Fruit fly (Drosophila melanogaster) whole organism, embryonic: Measurements from ENCODE around the gene Osi18.

ENCODE experiments used
- Atf3 ChIP-seq: fragments of 200-800 bp; sonication (Bioruptor generic); optimal IDR thresholded peaks from 3 replicates; lab custom pipeline; 2016; ENCODE audit warnings: missing biosample characterization, missing genetic modification characterization
- Awh ChIP-seq: fragments of 200-800 bp; sonication (Bioruptor generic); IDR thresholded peaks from 2 replicates; pipeline ENCODE4, ENCODE4 v1.3.6; 2022; ENCODE audit warnings: missing biosample characterization, missing genetic modification characterization
- C15 ChIP-seq: fragments of 200-800 bp; sonication (Bioruptor generic); IDR thresholded peaks from 3 replicates; pipeline ENCODE4 v1.3.6; 2022; ENCODE audit warnings: missing biosample characterization, missing genetic modification characterization
- CG10431 ChIP-seq: fragments of 200-800 bp; sonication (Bioruptor generic); optimal IDR thresholded peaks from 3 replicates; lab custom pipeline; 2018; ENCODE audit warnings: missing biosample characterization, mild to moderate bottlenecking, missing genetic modification characterization
- CG10959 ChIP-seq: fragments of 200-800 bp; sonication (Bioruptor generic); IDR thresholded peaks from 2 replicates; pipeline ENCODE4 v1.3.6; 2022; ENCODE audit warnings: missing biosample characterization, missing genetic modification characterization
- CG11085 ChIP-seq: fragments of 200-800 bp; sonication (Bioruptor generic); IDR thresholded peaks from 2 replicates; pipeline ENCODE4 v1.3.6; 2022; ENCODE audit warnings: missing biosample characterization, missing genetic modification characterization
- CG11696 ChIP-seq: fragments of 200-800 bp; sonication (Bioruptor generic); IDR thresholded peaks from 2 replicates; pipeline ENCODE4 v1.3.6; 2022; ENCODE audit warnings: missing biosample characterization, missing genetic modification characterization
- CG13123 ChIP-seq: fragments of 200-800 bp; sonication (Bioruptor generic); optimal IDR thresholded peaks from 2 replicates; lab custom pipeline; 2016; ENCODE audit warnings: missing biosample characterization, missing genetic modification characterization
- CG13296 ChIP-seq: fragments of 200-800 bp; sonication (Bioruptor generic); optimal IDR thresholded peaks from 3 replicates; lab custom pipeline; 2018; ENCODE audit warnings: missing biosample characterization, mild to moderate bottlenecking, missing genetic modification characterization
- CG14710 ChIP-seq: fragments of 200-800 bp; sonication (Bioruptor generic); optimal IDR thresholded peaks from 3 replicates; lab custom pipeline; 2019; ENCODE audit warnings: missing biosample characterization, mild to moderate bottlenecking, missing genetic modification characterization, moderate library complexity
- CG14860 ChIP-seq: fragments of 200-800 bp; sonication (Bioruptor generic); IDR thresholded peaks from 3 replicates; pipeline ENCODE4 v1.3.6; 2022; ENCODE audit warnings: missing biosample characterization, missing genetic modification characterization; ENCODE audit not compliant: partially characterized antibody
- CG1603 ChIP-seq: fragments of 200-800 bp; sonication (Bioruptor generic); optimal IDR thresholded peaks from 2 replicates; lab custom pipeline; 2019; ENCODE audit warnings: missing biosample characterization, mild to moderate bottlenecking, missing genetic modification characterization, moderate library complexity
- CG17359 ChIP-seq: fragments of 200-800 bp; sonication (Bioruptor generic); optimal IDR thresholded peaks from 3 replicates; lab custom pipeline; 2018; ENCODE audit warnings: missing biosample characterization, mild to moderate bottlenecking, missing genetic modification characterization, moderate library complexity
- CG17361 ChIP-seq: fragments of 200-800 bp; sonication (Bioruptor generic); IDR thresholded peaks from 3 replicates; pipeline ENCODE4 v1.3.6; 2022; ENCODE audit warnings: missing biosample characterization, missing genetic modification characterization
- CG18262 ChIP-seq: fragments of 200-800 bp; optimal IDR thresholded peaks from 3 replicates; lab custom pipeline; 2019; ENCODE audit warnings: missing biosample characterization, mild to moderate bottlenecking, missing genetic modification characterization, moderate library complexity
- CG33213 ChIP-seq: fragments of 200-800 bp; sonication (Bioruptor generic); optimal IDR thresholded peaks from 3 replicates; lab custom pipeline; 2016; ENCODE audit warnings: missing biosample characterization, missing genetic modification characterization
- CG34422 ChIP-seq: fragments of 200-800 bp; sonication (Bioruptor generic); IDR thresholded peaks from 3 replicates; pipeline ENCODE4 v1.3.6; 2022; ENCODE audit warnings: missing biosample characterization, missing genetic modification characterization
- CG3995 ChIP-seq: fragments of 200-800 bp; sonication (Bioruptor generic); optimal IDR thresholded peaks from 3 replicates; lab custom pipeline; 2016; ENCODE audit warnings: missing biosample characterization, missing genetic modification characterization
- CG4282 ChIP-seq: fragments of 200-800 bp; sonication (Bioruptor generic); optimal IDR thresholded peaks from 2 replicates; lab custom pipeline; 2016; ENCODE audit warnings: missing biosample characterization, missing genetic modification characterization
- CG6272 ChIP-seq: fragments of 200-800 bp; sonication (Bioruptor generic); IDR thresholded peaks from 2 replicates; pipeline ENCODE4 v1.3.6; 2022; ENCODE audit warnings: missing biosample characterization, missing genetic modification characterization
- CG7928 ChIP-seq: fragments of 200-800 bp; sonication (Bioruptor generic); optimal IDR thresholded peaks from 2 replicates; lab custom pipeline; 2017; ENCODE audit warnings: missing biosample characterization, mild to moderate bottlenecking, missing genetic modification characterization
- CG8924 ChIP-seq: fragments of 200-800 bp; optimal IDR thresholded peaks from 3 replicates; lab custom pipeline; 2019; ENCODE audit warnings: missing biosample characterization, mild to moderate bottlenecking, missing genetic modification characterization, moderate library complexity
- CG9932 ChIP-seq: fragments of 200-800 bp; sonication (Bioruptor generic); IDR thresholded peaks from 2 replicates; pipeline ENCODE4 v1.3.6; 2022; ENCODE audit warnings: missing biosample characterization, missing genetic modification characterization
- Dbx ChIP-seq: fragments of 200-800 bp; sonication (Bioruptor generic); IDR thresholded peaks from 3 replicates; pipeline ENCODE4 v1.3.6; 2022; ENCODE audit warnings: missing biosample characterization, missing genetic modification characterization
- Doc3 ChIP-seq: fragments of 200-800 bp; sonication (Bioruptor generic); IDR thresholded peaks from 3 replicates; pipeline ENCODE4 v1.3.6; 2022; ENCODE audit warnings: missing biosample characterization, missing genetic modification characterization; ENCODE audit not compliant: partially characterized antibody
- Drgx ChIP-seq: fragments of 200-800 bp; sonication (Bioruptor generic); IDR thresholded peaks from 2 replicates; pipeline ENCODE4 v1.3.6; 2022; ENCODE audit warnings: missing biosample characterization, missing genetic modification characterization
- E2f2 ChIP-seq: fragments of 200-800 bp; sonication (Bioruptor generic); IDR thresholded peaks from 2 replicates; pipeline ENCODE4 v1.3.6; 2022; ENCODE audit warnings: missing biosample characterization, missing genetic modification characterization
- H2.0 ChIP-seq: fragments of 200-800 bp; sonication (Bioruptor generic); IDR thresholded peaks from 2 replicates; pipeline ENCODE4 v1.3.6; 2022; ENCODE audit warnings: missing biosample characterization, missing genetic modification characterization
- MBD-R2 ChIP-seq: fragments of 200-800 bp; sonication (Bioruptor generic); IDR thresholded peaks from 2 replicates; pipeline ENCODE4 v1.3.6; 2022; ENCODE audit warnings: missing biosample characterization, missing genetic modification characterization
- MTF-1 ChIP-seq: fragments of 200-800 bp; sonication (Bioruptor generic); optimal IDR thresholded peaks from 2 replicates; lab custom pipeline; 2018; ENCODE audit warnings: missing biosample characterization, mild to moderate bottlenecking, missing genetic modification characterization, borderline replicate concordance
- Myb ChIP-seq: fragments of 200-800 bp; sonication (Bioruptor generic); optimal IDR thresholded peaks from 2 replicates; lab custom pipeline; 2016; ENCODE audit warnings: missing biosample characterization, missing genetic modification characterization
- Rfx ChIP-seq: fragments of 200-800 bp; sonication (Bioruptor generic); IDR thresholded peaks from 2 replicates; pipeline ENCODE4 v1.3.6; 2022; ENCODE audit warnings: missing biosample characterization, missing genetic modification characterization
- Rx ChIP-seq: fragments of 200-800 bp; sonication (Bioruptor generic); IDR thresholded peaks from 2 replicates; pipeline ENCODE4 v1.3.6; 2022; ENCODE audit warnings: missing biosample characterization, missing genetic modification characterization
- Ssrp ChIP-seq: fragments of 200-800 bp; sonication (Bioruptor generic); optimal IDR thresholded peaks from 2 replicates; lab custom pipeline; 2018; ENCODE audit warnings: missing biosample characterization, mild to moderate bottlenecking, missing genetic modification characterization, moderate library complexity
- Tbp ChIP-seq: fragments of >200 bp; optimal IDR thresholded peaks from 2 replicates; lab custom pipeline; 2018; ENCODE audit warnings: missing biosample characterization, missing genetic modification characterization
- Trl ChIP-seq, 3 experiments: fragments of >200 bp in 2 of 3; fragments of 200-800 bp in 1 of 3; sonication (Bioruptor generic) in 1 of 3; optimal IDR thresholded peaks; 2 replicates in 1 of 3; 3 replicates in 2 of 3; lab custom pipeline; 2016 to 2017; ENCODE audit warnings: missing biosample characterization in 1 of 3, missing genetic modification characterization in 1 of 3
- bcd ChIP-seq: fragments of 200-800 bp; sonication (Bioruptor generic); optimal IDR thresholded peaks from 2 replicates; lab custom pipeline; 2017; ENCODE audit warnings: missing biosample characterization, mild to moderate bottlenecking, missing genetic modification characterization
- caup ChIP-seq: fragments of 200-800 bp; sonication (Bioruptor generic); optimal IDR thresholded peaks from 3 replicates; lab custom pipeline; 2017; ENCODE audit warnings: missing biosample characterization, mild to moderate bottlenecking, missing genetic modification characterization, moderate library complexity; ENCODE audit not compliant: severe bottlenecking
- dpn ChIP-seq, 2 experiments: fragments of 200-800 bp; sonication (Bioruptor generic); optimal IDR thresholded peaks; 3 replicates each; lab custom pipeline; 2016; ENCODE audit warnings: missing biosample characterization in 2 of 2, missing genetic modification characterization in 2 of 2
- ftz-f1 ChIP-seq: fragments of 200-800 bp; sonication (Bioruptor generic); optimal IDR thresholded peaks from 2 replicates; lab custom pipeline; 2016; ENCODE audit warnings: missing biosample characterization, missing genetic modification characterization
- fu2 ChIP-seq: fragments of 200-800 bp; sonication (Bioruptor generic); optimal IDR thresholded peaks from 2 replicates; lab custom pipeline; 2016; ENCODE audit warnings: missing biosample characterization, missing genetic modification characterization
- gem ChIP-seq: fragments of 200-800 bp; sonication (Bioruptor generic); optimal IDR thresholded peaks from 2 replicates; lab custom pipeline; 2019; ENCODE audit warnings: missing biosample characterization, mild to moderate bottlenecking, missing genetic modification characterization, moderate library complexity
- h ChIP-seq: fragments of >200 bp; optimal IDR thresholded peaks from 2 replicates; lab custom pipeline; 2017
- inv ChIP-seq: fragments of 200-800 bp; sonication (Bioruptor generic); IDR thresholded peaks from 2 replicates; pipeline ENCODE4 v1.3.6; 2022; ENCODE audit warnings: missing biosample characterization, missing genetic modification characterization; ENCODE audit not compliant: partially characterized antibody
- lmd ChIP-seq: fragments of 200-800 bp; sonication (Bioruptor generic); IDR thresholded peaks from 2 replicates; pipeline ENCODE4 v1.3.6; 2022; ENCODE audit warnings: missing biosample characterization, missing genetic modification characterization
- nmo ChIP-seq: fragments of 200-800 bp; sonication (Bioruptor generic); optimal IDR thresholded peaks from 2 replicates; lab custom pipeline; 2018; ENCODE audit warnings: missing biosample characterization, mild to moderate bottlenecking, missing genetic modification characterization, moderate library complexity
- sisA ChIP-seq: fragments of 200-800 bp; sonication (Bioruptor generic); IDR thresholded peaks from 2 replicates; pipeline ENCODE4 v1.3.6; 2022; ENCODE audit warnings: missing biosample characterization, missing genetic modification characterization
- sna ChIP-seq: fragments of 200-800 bp; sonication (Bioruptor generic); IDR thresholded peaks from 2 replicates; pipeline ENCODE4 v1.3.6; 2022; ENCODE audit warnings: missing biosample characterization, missing genetic modification characterization; ENCODE audit not compliant: partially characterized antibody
- stc ChIP-seq: fragments of 200-800 bp; sonication (Bioruptor generic); IDR thresholded peaks from 2 replicates; pipeline ENCODE4 v1.3.6; 2022; ENCODE audit warnings: missing biosample characterization, missing genetic modification characterization
- ttk ChIP-seq: fragments of 200-800 bp; sonication (Bioruptor generic); IDR thresholded peaks from 2 replicates; pipeline ENCODE4 v2.1.2; 2022; ENCODE audit warnings: missing biosample characterization, missing genetic modification characterization
- usp ChIP-seq: fragments of >200 bp; optimal IDR thresholded peaks from 2 replicates; lab custom pipeline; 2017; ENCODE audit warnings: missing biosample characterization, missing genetic modification characterization
- vfl ChIP-seq: fragments of 200-800 bp; sonication (Bioruptor generic); optimal IDR thresholded peaks from 2 replicates; lab custom pipeline; 2016; ENCODE audit warnings: missing biosample characterization, missing genetic modification characterization

The Osi18 gene

dm6 chr3R:6345814-6346213, 15.8 kb downstream of the Osi18 start, which contains the start of the genes SmD2 and CG18048 (continued):
- TF ChIP-seq CG11085 (GFP tag; lab: Robert Waterston, UW) (no peak), dpn (GFP tag; optimal IDR thresholded peaks at IDR 0.05; lab: Kevin White, UChicago) (peak in 1 of 2 experiments; percentile 7), CG9932 (GFP tag; lab: Robert Waterston, UW) (peak; percentile 30; the same call in 1 of the 2 replicates), lmd (no peak), CG14860 (0 out of 3 replicates have a peak, but pooled peaks have one; percentile 52), nmo (GFP tag; lab: Kevin White, UChicago) (peak; percentile 70), CG4282 (no peak), Trl (optimal IDR thresholded peaks at IDR 0.05; lab: Kevin White, UChicago) (no peak), Trl (GFP tag; optimal IDR thresholded peaks at IDR 0.05; lab: Kevin White, UChicago) (no peak), CG1603 (tag; lab: Kevin White, UChicago) (peak; percentile 13), CG17361 (peak; percentile 57; the same call in 1 of the 3 replicates), C15 (GFP tag; lab: Robert Waterston, UW) (no peak), Drgx (GFP tag; lab: Robert Waterston, UW) (no peak), CG17359 (tag; lab: Kevin White, UChicago) (no peak), fu2 (GFP tag; lab: Kevin White, UChicago) (no peak), Rfx (GFP tag; lab: Robert Waterston, UW) (no peak), Doc3 (GFP tag; lab: Robert Waterston, UW) (peak; percentile 74), ftz-f1 (no peak), MTF-1 (GFP tag; lab: Kevin White, UChicago) (no peak), bcd (GFP tag; lab: Kevin White, UChicago) (peak; percentile 12), CG10959 (GFP tag; lab: Robert Waterston, UW) (no peak), CG7928 (peak; percentile 93), Tbp (GFP tag; lab: Kevin White, UChicago) (no peak), Myb (GFP tag; lab: Kevin White, UChicago) (peak; percentile 61), vfl (GFP tag; lab: Kevin White, UChicago) (no peak), CG6272 (GFP tag; lab: Robert Waterston, UW) (no peak), Awh (GFP tag; lab: Robert Waterston, UW) (no peak), CG10431 (GFP tag; lab: Kevin White, UChicago) (no peak), CG13123 (GFP tag; lab: Kevin White, UChicago) (peak; percentile 5), Dbx (GFP tag; lab: Robert Waterston, UW) (0 out of 3 replicates have a peak, but pooled peaks have one; percentile 34), CG14710 (tag; lab: Kevin White, UChicago) (peak; percentile 78), Ssrp (tag; lab: Kevin White, UChicago) (peak; percentile 16), MBD-R2 (GFP tag; lab: Robert Waterston, UW) (peak; percentile 92), CG13296 (GFP tag; lab: Kevin White, UChicago) (no peak), ttk (GFP tag; lab: Robert Waterston, UW) (no peak), CG18262 (tag; lab: Kevin White, UChicago) (peak; percentile 9), CG33213 (peak; percentile 4), sna (peak; percentile 72), usp (no peak), CG3995 (peak; percentile 70), Atf3 (GFP tag; lab: Kevin White, UChicago) (no peak), gem (peak; percentile 46), E2f2 (peak; percentile 64), H2.0 (GFP tag; lab: Robert Waterston, UW) (no peak), Rx (GFP tag; lab: Robert Waterston, UW) (no peak), CG34422 (GFP tag; lab: Robert Waterston, UW) (0 out of 3 replicates have a peak, but pooled peaks have one; percentile 51), CG8924 (tag; lab: Kevin White, UChicago) (no peak), caup (GFP tag; lab: Kevin White, UChicago) (no peak), h (lab: Kevin White, UChicago) (no peak), CG11696 (GFP tag; lab: Robert Waterston, UW) (no peak), sisA (no peak), inv (GFP tag; lab: Robert Waterston, UW) (peak; percentile 75), stc (GFP tag; lab: Robert Waterston, UW) (no peak)
